Fruit fly (Drosophila melanogaster): ENCODE results near the gene Bin1.
A peak's percentile ranks its signal among the peaks of the same experiment; 100 is the strongest.

The Bin1 gene

DNA sequence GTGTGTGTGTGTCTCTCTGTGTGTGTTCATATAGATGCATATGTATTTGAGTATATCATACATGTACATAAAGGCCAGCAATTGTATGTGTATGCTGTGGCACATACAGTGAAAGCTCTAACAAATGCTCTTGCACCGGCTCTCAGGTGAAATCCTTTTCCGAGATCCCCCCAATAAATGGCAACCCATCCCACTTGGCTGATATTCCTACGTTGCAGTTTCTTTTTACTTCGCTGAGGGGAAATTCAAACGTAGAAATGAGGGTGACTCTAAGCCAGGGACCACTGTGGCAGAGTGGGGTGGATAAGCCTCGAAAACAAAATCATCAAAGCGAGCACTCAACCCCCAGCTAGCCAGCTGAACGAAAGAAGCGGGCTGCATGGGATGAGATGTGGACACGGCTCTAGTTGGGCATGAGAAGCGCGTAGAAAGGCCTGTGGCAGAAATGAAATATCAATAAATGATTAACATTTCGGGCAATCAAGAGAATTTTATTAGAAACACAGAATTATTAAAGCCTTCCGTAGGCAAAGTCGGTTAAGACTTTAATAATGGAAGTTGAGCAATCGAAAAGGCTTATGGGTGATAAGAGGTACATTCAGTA lies 33.0 kb upstream of the Bin1 start (continued):
- TF ChIP-seq CG4707 (GFP tag; optimal IDR thresholded peaks at IDR 0.05), result peak; percentile 98
- peak in 1 of 2 experiments; percentile 92 for TF ChIP-seq Hr78 (GFP tag; optimal IDR thresholded peaks at IDR 0.05)
- peak; percentile 95 for TF ChIP-seq CG31365 (tag; optimal IDR thresholded peaks at IDR 0.05)
- TF ChIP-seq dmrt11E (tag; optimal IDR thresholded peaks at IDR 0.05), result peak; percentile 93
- TF ChIP-seq ash1 (GFP tag; optimal IDR thresholded peaks at IDR 0.05), result peak; percentile 98
- peak; percentile 99 for TF ChIP-seq NK7.1 (GFP tag; optimal IDR thresholded peaks at IDR 0.05)
- peak; percentile 96 for TF ChIP-seq trem (tag; optimal IDR thresholded peaks at IDR 0.05)
- TF ChIP-seq CkIIα-i1 (GFP tag; IDR thresholded peaks at IDR 0.05), result peak; percentile 98
- TF ChIP-seq dysf (GFP tag; IDR thresholded peaks at IDR 0.05), result peak; percentile 100
- peak; percentile 98 for TF ChIP-seq CG8765 (GFP tag; IDR thresholded peaks at IDR 0.05)
- TF ChIP-seq NC2β (GFP tag; optimal IDR thresholded peaks at IDR 0.05), result peak; percentile 99
- TF ChIP-seq danr (GFP tag; IDR thresholded peaks at IDR 0.05), result peak; percentile 99
- TF ChIP-seq bsh (GFP tag; optimal IDR thresholded peaks at IDR 0.05), result peak; percentile 89 to 100
- TF ChIP-seq dati (GFP tag; IDR thresholded peaks at IDR 0.05), result peak; percentile 99
- TF ChIP-seq CG5180 (GFP tag; optimal IDR thresholded peaks at IDR 0.05), result peak; percentile 94
- peak; percentile 98 for TF ChIP-seq luna (GFP tag; optimal IDR thresholded peaks at IDR 0.05)
- TF ChIP-seq H15 (GFP tag; IDR thresholded peaks at IDR 0.05), result peak; percentile 100
- peak; percentile 100 for TF ChIP-seq CG17829 (tag; optimal IDR thresholded peaks at IDR 0.05)
- TF ChIP-seq crp (GFP tag; optimal IDR thresholded peaks at IDR 0.05), result peak in 1 of 2 experiments; percentile 76
- peak; percentile 99 for TF ChIP-seq CG10959 (GFP tag; IDR thresholded peaks at IDR 0.05)
- peak; percentile 98 for TF ChIP-seq Ssrp (tag; optimal IDR thresholded peaks at IDR 0.05)
- peak; percentile 98 for TF ChIP-seq CG10543 (GFP tag; optimal IDR thresholded peaks at IDR 0.05)
- peak; percentile 100 for TF ChIP-seq lab (GFP tag; optimal IDR thresholded peaks at IDR 0.05)
- peak; percentile 100 for TF ChIP-seq Nf-YA (GFP tag; IDR thresholded peaks at IDR 0.05)
- no peak; the same call in 2 of the 3 replicates for TF ChIP-seq CG16813 (GFP tag; IDR thresholded peaks at IDR 0.05; ENCODE audit: partially characterized antibody)
- no peak for TF ChIP-seq prd (optimal IDR thresholded peaks at IDR 0.05)
- peak; percentile 100 for TF ChIP-seq prd (GFP tag; IDR thresholded peaks at IDR 0.05)
- TF ChIP-seq CG6813 (GFP tag; optimal IDR thresholded peaks at IDR 0.05), result peak; percentile 98
- TF ChIP-seq mirr (GFP tag; optimal IDR thresholded peaks at IDR 0.05), result peak; percentile 99
- TF ChIP-seq HHEX (GFP tag; optimal IDR thresholded peaks at IDR 0.05), result peak; percentile 100
- peak; percentile 99 for TF ChIP-seq CG1603 (tag; optimal IDR thresholded peaks at IDR 0.05)
- TF ChIP-seq CG7357 (GFP tag; IDR thresholded peaks at IDR 0.05), result peak; percentile 98
- TF ChIP-seq HLH54F (GFP tag; optimal IDR thresholded peaks at IDR 0.05), result peak; percentile 99
- TF ChIP-seq CoRest (tag; optimal IDR thresholded peaks at IDR 0.05), result peak; percentile 98
- peak; percentile 100 for TF ChIP-seq B-H1 (GFP tag; IDR thresholded peaks at IDR 0.05)
- TF ChIP-seq ro (GFP tag; IDR thresholded peaks at IDR 0.05), result peak; percentile 100

DNA sequence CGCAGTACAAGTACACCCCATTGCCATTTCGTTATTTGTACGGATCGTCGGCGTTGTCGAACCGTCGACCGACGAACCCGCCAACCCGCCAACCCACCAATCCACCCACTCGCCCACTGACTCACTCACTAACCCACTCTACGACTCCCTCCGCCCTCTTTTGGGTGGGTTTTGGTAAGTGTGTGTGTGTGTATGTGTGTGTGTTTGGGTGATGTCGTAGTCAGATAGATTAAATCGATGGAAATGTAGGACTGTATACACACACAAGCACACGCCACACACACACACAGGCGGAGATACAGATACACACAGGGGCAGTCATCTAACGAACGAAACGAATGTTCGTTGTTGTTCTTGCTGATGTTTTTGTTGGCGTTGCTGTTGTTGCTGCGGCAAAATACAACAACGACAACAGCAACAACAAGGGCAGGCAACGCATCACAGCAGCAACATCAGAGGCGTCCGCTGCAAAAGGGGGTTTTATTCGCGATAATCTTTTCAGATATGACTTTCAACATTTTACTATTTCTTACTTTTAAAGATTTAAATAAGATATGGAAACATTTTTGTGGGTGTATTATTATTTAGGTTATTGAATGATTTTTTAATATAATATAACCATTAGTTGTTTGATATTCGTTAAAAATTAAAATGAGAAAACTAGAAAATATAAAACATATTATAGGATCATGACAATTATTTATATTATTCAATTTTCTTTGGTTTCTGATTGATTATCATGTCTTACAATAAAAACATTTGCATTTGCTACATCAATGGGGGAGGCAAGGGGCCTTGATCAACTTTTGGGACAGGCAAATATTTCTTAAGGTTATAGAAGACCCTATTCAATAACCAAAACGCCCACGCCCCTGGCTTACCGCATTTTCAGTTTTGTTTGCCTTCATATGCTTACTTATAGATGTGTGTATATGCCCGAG lies 32.3 kb upstream of the Bin1 start:
- TF ChIP-seq CG33213 (GFP tag; optimal IDR thresholded peaks at IDR 0.05) (no peak), danr (GFP tag; IDR thresholded peaks at IDR 0.05) (no peak), dmrt11E (tag; optimal IDR thresholded peaks at IDR 0.05) (peak; percentile 93), fd96Cb (tag; optimal IDR thresholded peaks at IDR 0.05) (peak; percentile 93), rib (GFP tag; IDR thresholded peaks at IDR 0.05) (no peak), CG10366 (GFP tag; IDR thresholded peaks at IDR 0.05) (peak; percentile 71), sob (GFP tag; IDR thresholded peaks at IDR 0.05) (peak; percentile 65), bigmax (GFP tag; optimal IDR thresholded peaks at IDR 0.05) (no peak), dysf (GFP tag; IDR thresholded peaks at IDR 0.05) (peak; percentile 76; the same call in 2 of the 3 replicates), CrebB (tag; optimal IDR thresholded peaks at IDR 0.05) (no peak), Dad (GFP tag; optimal IDR thresholded peaks at IDR 0.05) (no peak), CG1792 (GFP tag; optimal IDR thresholded peaks at IDR 0.05) (no peak), cad (GFP tag; optimal IDR thresholded peaks at IDR 0.05) (no peak), scrt (GFP tag; optimal IDR thresholded peaks at IDR 0.05) (peak; percentile 70), odd (GFP tag; optimal IDR thresholded peaks at IDR 0.05) (peak; percentile 97)
